Fruit fly (Drosophila melanogaster): ENCODE results near the gene Ogg1.

Ogg1 gene

dm6 chrX:8656550-8657431 is 33.3 kb upstream of the Ogg1 start (continued):
- TF ChIP-seq CG4328 (GFP tag; optimal IDR thresholded peaks at IDR 0.05) (no peak), H15 (GFP tag; IDR thresholded peaks at IDR 0.05) (peak; percentile 58; the same call in 1 of the 3 replicates), CG9609 (GFP tag; optimal IDR thresholded peaks at IDR 0.05) (peak; percentile 76), tup (GFP tag; optimal IDR thresholded peaks at IDR 0.05) (no peak), CG6765 (GFP tag; optimal IDR thresholded peaks at IDR 0.05) (no peak), CkIIα-i1 (GFP tag; IDR thresholded peaks at IDR 0.05) (0 out of 2 replicates have a peak, but pooled peaks have one; percentile 15), CG12942 (GFP tag; optimal IDR thresholded peaks at IDR 0.05) (peak; percentile 59), CG3838 (GFP tag; optimal IDR thresholded peaks at IDR 0.05) (no peak), CG8944 (GFP tag; optimal IDR thresholded peaks at IDR 0.05) (peak; percentile 70), CG9727 (GFP tag; optimal IDR thresholded peaks at IDR 0.05) (peak; percentile 87), sisA (GFP tag; IDR thresholded peaks at IDR 0.05) (peak; percentile 63), Vsx1 (GFP tag; optimal IDR thresholded peaks at IDR 0.05) (no peak), CG33213 (GFP tag; optimal IDR thresholded peaks at IDR 0.05) (peak; percentile 60), CG2889 (GFP tag; IDR thresholded peaks at IDR 0.05) (0 out of 3 replicates have a peak, but pooled peaks have one; percentile 41), CG13894 (tag; optimal IDR thresholded peaks at IDR 0.05) (no peak), CG17359 (tag; optimal IDR thresholded peaks at IDR 0.05) (peak; percentile 46), slbo (GFP tag; IDR thresholded peaks at IDR 0.05) (no peak), ERR (GFP tag; optimal IDR thresholded peaks at IDR 0.05) (peak; percentile 23), CG12769 (tag; optimal IDR thresholded peaks at IDR 0.05) (peak; percentile 42), Fer3 (tag; optimal IDR thresholded peaks at IDR 0.05) (peak; percentile 38), sqz (GFP tag; optimal IDR thresholded peaks at IDR 0.05) (peak; percentile 57), hkb (optimal IDR thresholded peaks at IDR 0.05) (no peak), hkb (GFP tag; IDR thresholded peaks at IDR 0.05) (peak; percentile 64; the same call in 1 of the 2 replicates), shn (GFP tag; optimal IDR thresholded peaks at IDR 0.05) (peak; percentile 56), Fer1 (GFP tag; optimal IDR thresholded peaks at IDR 0.05) (no peak), wor (GFP tag; IDR thresholded peaks at IDR 0.05) (0 out of 2 replicates have a peak, but pooled peaks have one; percentile 33), chn (GFP tag; optimal IDR thresholded peaks at IDR 0.05) (peak; percentile 80), CG15479 (GFP tag; optimal IDR thresholded peaks at IDR 0.05) (no peak), CG3281 (GFP tag; optimal IDR thresholded peaks at IDR 0.05) (no peak), Hr3 (GFP tag; optimal IDR thresholded peaks at IDR 0.05) (peak; percentile 50), pnt (GFP tag; optimal IDR thresholded peaks at IDR 0.05) (peak; percentile 73), CG32772 (GFP tag; IDR thresholded peaks at IDR 0.05) (peak; percentile 60), Ravus (GFP tag; IDR thresholded peaks at IDR 0.05) (no peak; the same call in 1 of the 2 replicates), sr (GFP tag; IDR thresholded peaks at IDR 0.05) (no peak), B-H1 (GFP tag; IDR thresholded peaks at IDR 0.05) (peak; percentile 55), CG32767 (GFP tag; IDR thresholded peaks at IDR 0.05) (no peak), Dfd (GFP tag; optimal IDR thresholded peaks at IDR 0.05) (no peak), slp2 (GFP tag; optimal IDR thresholded peaks at IDR 0.05) (peak; percentile 64), CG7745 (tag; optimal IDR thresholded peaks at IDR 0.05) (no peak), C15 (GFP tag; IDR thresholded peaks at IDR 0.05) (no peak), CG8359 (GFP tag; optimal IDR thresholded peaks at IDR 0.05; ENCODE audit: borderline replicate concordance) (peak; percentile 47), Ptx1 (GFP tag; IDR thresholded peaks at IDR 0.05) (peak; percentile 64), salm (tag; optimal IDR thresholded peaks at IDR 0.05) (peak; percentile 42), CTCF (GFP tag; optimal IDR thresholded peaks at IDR 0.05) (no peak), wdn (GFP tag; IDR thresholded peaks at IDR 0.05) (no peak), E2f2 (GFP tag; IDR thresholded peaks at IDR 0.05) (peak; percentile 42; the same call in 1 of the 2 replicates), ken (GFP tag; IDR thresholded peaks at IDR 0.05) (peak; percentile 61; the same call in 1 of the 3 replicates), Usf (GFP tag; optimal IDR thresholded peaks at IDR 0.05) (peak; percentile 61), CoRest (tag; optimal IDR thresholded peaks at IDR 0.05) (peak; percentile 77), CG30431 (GFP tag; optimal IDR thresholded peaks at IDR 0.05) (peak; percentile 83)
